Fruit fly (Drosophila melanogaster) whole organism, embryonic: ENCODE results near the gene msps.

Experiments
- CG10543 ChIP-seq: fragments of 200-800 bp; sonication (Bioruptor generic); optimal IDR thresholded peaks from 3 replicates; lab custom pipeline; 2017; ENCODE audit warnings: missing biosample characterization, mild to moderate bottlenecking, missing genetic modification characterization, moderate library complexity
- CG13123 ChIP-seq: fragments of 200-800 bp; sonication (Bioruptor generic); optimal IDR thresholded peaks from 2 replicates; lab custom pipeline; 2016; ENCODE audit warnings: missing biosample characterization, missing genetic modification characterization
- CG14860 ChIP-seq: fragments of 200-800 bp; sonication (Bioruptor generic); IDR thresholded peaks from 3 replicates; pipeline ENCODE4 v1.3.6; 2022; ENCODE audit warnings: missing biosample characterization, missing genetic modification characterization; ENCODE audit not compliant: partially characterized antibody
- CG15601 ChIP-seq: fragments of 200-800 bp; sonication (Bioruptor generic); optimal IDR thresholded peaks from 3 replicates; lab custom pipeline; 2019; ENCODE audit warnings: missing biosample characterization, mild to moderate bottlenecking, missing genetic modification characterization, moderate library complexity
- CG1647 ChIP-seq: fragments of 200-800 bp; sonication (Bioruptor generic); optimal IDR thresholded peaks from 3 replicates; lab custom pipeline; 2016; ENCODE audit warnings: missing biosample characterization, missing genetic modification characterization
- CG16813 ChIP-seq: fragments of 200-800 bp; sonication (Bioruptor generic); IDR thresholded peaks from 3 replicates; pipeline ENCODE4 v1.3.6; 2022; ENCODE audit warnings: missing biosample characterization, missing genetic modification characterization; ENCODE audit not compliant: partially characterized antibody
- CG17385 ChIP-seq: fragments of 200-800 bp; sonication (Bioruptor generic); optimal IDR thresholded peaks from 3 replicates; lab custom pipeline; 2018; ENCODE audit warnings: missing biosample characterization, mild to moderate bottlenecking, missing genetic modification characterization
- CG17802 ChIP-seq: fragments of 200-800 bp; sonication (Bioruptor generic); optimal IDR thresholded peaks from 2 replicates; lab custom pipeline; 2018; ENCODE audit warnings: missing biosample characterization, mild to moderate bottlenecking, missing genetic modification characterization, moderate library complexity
- CG18011 ChIP-seq: fragments of 200-800 bp; sonication (Bioruptor generic); optimal IDR thresholded peaks from 2 replicates; lab custom pipeline; 2017; ENCODE audit warnings: missing biosample characterization, missing genetic modification characterization, mild to moderate bottlenecking, moderate library complexity, missing genotype
- CG4328 ChIP-seq: fragments of 200-800 bp; sonication (Bioruptor generic); optimal IDR thresholded peaks from 3 replicates; lab custom pipeline; 2017; ENCODE audit warnings: missing biosample characterization, missing genetic modification reagents, missing genetic modification characterization
- CG4854 ChIP-seq: fragments of 200-800 bp; sonication (Bioruptor generic); optimal IDR thresholded peaks from 2 replicates; lab custom pipeline; 2016; ENCODE audit warnings: missing biosample characterization, missing genetic modification characterization, inconsistent platforms
- CG6813 ChIP-seq: fragments of 200-800 bp; sonication (Bioruptor generic); optimal IDR thresholded peaks from 2 replicates; lab custom pipeline; 2017; ENCODE audit warnings: missing biosample characterization, missing genetic modification characterization, mild to moderate bottlenecking, moderate library complexity, missing genetic modification reagents
- CG6854 ChIP-seq: fragments of 200-800 bp; sonication (Bioruptor generic); optimal IDR thresholded peaks from 3 replicates; lab custom pipeline; 2017; ENCODE audit warnings: missing biosample characterization, mild to moderate bottlenecking, missing genetic modification characterization
- CG7745 ChIP-seq: fragments of 200-800 bp; sonication (Bioruptor generic); optimal IDR thresholded peaks from 2 replicates; lab custom pipeline; 2018; ENCODE audit warnings: missing biosample characterization, mild to moderate bottlenecking, missing genetic modification characterization, moderate library complexity
- CG9817 ChIP-seq: fragments of 200-800 bp; sonication (Bioruptor generic); optimal IDR thresholded peaks from 2 replicates; lab custom pipeline; 2018; ENCODE audit warnings: missing biosample characterization, mild to moderate bottlenecking, missing genetic modification characterization, moderate library complexity
- CG9932 ChIP-seq: fragments of 200-800 bp; sonication (Bioruptor generic); IDR thresholded peaks from 2 replicates; pipeline ENCODE4 v1.3.6; 2022; ENCODE audit warnings: missing biosample characterization, missing genetic modification characterization
- CrebB ChIP-seq: fragments of 200-800 bp; sonication (Bioruptor generic); optimal IDR thresholded peaks from 3 replicates; lab custom pipeline; 2018; ENCODE audit warnings: missing biosample characterization, mild to moderate bottlenecking, missing genetic modification characterization
- Dll ChIP-seq: fragments of 200-800 bp; sonication (Bioruptor generic); IDR thresholded peaks from 4 replicates; pipeline ENCODE4 v1.3.6; 2022; ENCODE audit warnings: missing biosample characterization, missing genetic modification characterization; ENCODE audit not compliant: partially characterized antibody
- Doc2 ChIP-seq: fragments of 200-800 bp; sonication (Bioruptor generic); IDR thresholded peaks from 2 replicates; pipeline ENCODE4 v1.3.6; 2022; ENCODE audit warnings: missing biosample characterization, missing genetic modification characterization
- Doc3 ChIP-seq: fragments of 200-800 bp; sonication (Bioruptor generic); IDR thresholded peaks from 3 replicates; pipeline ENCODE4 v1.3.6; 2022; ENCODE audit warnings: missing biosample characterization, missing genetic modification characterization; ENCODE audit not compliant: partially characterized antibody
- ERR ChIP-seq: fragments of 200-800 bp; sonication (Bioruptor generic); optimal IDR thresholded peaks from 2 replicates; lab custom pipeline; 2016; ENCODE audit warnings: missing biosample characterization, missing genetic modification characterization
- NK7.1 ChIP-seq: fragments of 200-800 bp; sonication (Bioruptor generic); optimal IDR thresholded peaks from 3 replicates; lab custom pipeline; 2016; ENCODE audit warnings: missing biosample characterization, missing genetic modification characterization
- Nf-YB ChIP-seq: fragments of 200-800 bp; sonication (Bioruptor generic); optimal IDR thresholded peaks from 3 replicates; lab custom pipeline; 2019; ENCODE audit warnings: missing biosample characterization, mild to moderate bottlenecking, missing genetic modification characterization, moderate library complexity
- PHDP ChIP-seq: fragments of 200-800 bp; sonication (Bioruptor generic); optimal IDR thresholded peaks from 3 replicates; lab custom pipeline; 2018; ENCODE audit warnings: missing biosample characterization, mild to moderate bottlenecking, missing genetic modification characterization, moderate library complexity
- Poxn ChIP-seq: fragments of 200-800 bp; sonication (Bioruptor generic); IDR thresholded peaks from 2 replicates; pipeline ENCODE4 v1.3.6; 2022; ENCODE audit warnings: missing biosample characterization, missing genetic modification characterization
- Ptx1 ChIP-seq: fragments of 200-800 bp; sonication (Bioruptor generic); IDR thresholded peaks from 2 replicates; pipeline ENCODE4 v1.3.6; 2022; ENCODE audit warnings: missing biosample characterization, missing genetic modification characterization
- Spps ChIP-seq: fragments of 200-800 bp; sonication (Bioruptor generic); optimal IDR thresholded peaks from 2 replicates; lab custom pipeline; 2018; ENCODE audit warnings: missing biosample characterization, mild to moderate bottlenecking, missing genetic modification characterization
- Trl ChIP-seq, 3 experiments: fragments of >200 bp in 2 of 3; fragments of 200-800 bp in 1 of 3; sonication (Bioruptor generic) in 1 of 3; optimal IDR thresholded peaks; 2 replicates in 1 of 3; 3 replicates in 2 of 3; lab custom pipeline; 2016 to 2017; ENCODE audit warnings: missing biosample characterization in 1 of 3, missing genetic modification characterization in 1 of 3
- ab ChIP-seq: fragments of 200-800 bp; sonication (Bioruptor generic); optimal IDR thresholded peaks from 2 replicates; lab custom pipeline; 2016; ENCODE audit warnings: missing biosample characterization, missing genetic modification characterization
- abd-A ChIP-seq: fragments of 200-800 bp; sonication (Bioruptor generic); optimal IDR thresholded peaks from 3 replicates; lab custom pipeline; 2019; ENCODE audit warnings: missing biosample characterization, mild to moderate bottlenecking, missing genetic modification characterization, moderate library complexity
- ac ChIP-seq: fragments of 200-800 bp; sonication (Bioruptor generic); optimal IDR thresholded peaks from 3 replicates; lab custom pipeline; 2017; ENCODE audit warnings: missing biosample characterization, mild to moderate bottlenecking, missing genetic modification characterization
- croc ChIP-seq: fragments of 200-800 bp; sonication (Bioruptor generic); conservative IDR thresholded peaks from 3 replicates; pipeline ENCODE4 v1.3.6; 2022; ENCODE audit warnings: missing biosample characterization, missing genetic modification characterization
- dpn ChIP-seq, 2 experiments: fragments of 200-800 bp; sonication (Bioruptor generic); optimal IDR thresholded peaks; 3 replicates each; lab custom pipeline; 2016; ENCODE audit warnings: missing biosample characterization in 2 of 2, missing genetic modification characterization in 2 of 2
- eyg ChIP-seq: fragments of 200-800 bp; sonication (Bioruptor generic); optimal IDR thresholded peaks from 3 replicates; lab custom pipeline; 2016; ENCODE audit warnings: missing biosample characterization, missing genetic modification characterization
- ftz-f1 ChIP-seq: fragments of 200-800 bp; sonication (Bioruptor generic); optimal IDR thresholded peaks from 2 replicates; lab custom pipeline; 2016; ENCODE audit warnings: missing biosample characterization, missing genetic modification characterization
- gem ChIP-seq: fragments of 200-800 bp; sonication (Bioruptor generic); optimal IDR thresholded peaks from 2 replicates; lab custom pipeline; 2019; ENCODE audit warnings: missing biosample characterization, mild to moderate bottlenecking, missing genetic modification characterization, moderate library complexity
- grau ChIP-seq: fragments of 200-800 bp; optimal IDR thresholded peaks from 3 replicates; lab custom pipeline; 2019; ENCODE audit warnings: missing biosample characterization, mild to moderate bottlenecking, missing genetic modification characterization, moderate library complexity
- hkb ChIP-seq, 2 experiments: fragments of 200-800 bp in 1 of 2; fragments of >200 bp in 1 of 2; sonication (Bioruptor generic) in 1 of 2; IDR thresholded peaks in 1 of 2; optimal IDR thresholded peaks in 1 of 2; 2 replicates each; pipeline versions ENCODE4 v1.3.6 to Lab custom; 2017 to 2022; ENCODE audit warnings: missing biosample characterization in 1 of 2, missing genetic modification characterization in 1 of 2
- lilli ChIP-seq: fragments of 200-800 bp; sonication (Bioruptor generic); optimal IDR thresholded peaks from 3 replicates; lab custom pipeline; 2016; ENCODE audit warnings: missing biosample characterization, missing genetic modification characterization
- lola ChIP-seq, 3 experiments: fragments of >200 bp in 2 of 3; fragments of 200-800 bp in 1 of 3; sonication (Bioruptor generic) in 1 of 3; optimal IDR thresholded peaks; 2 replicates each; lab custom pipeline; 2017 to 2019; ENCODE audit warnings: missing biosample characterization in 3 of 3, missing genetic modification characterization in 3 of 3, mild to moderate bottlenecking in 1 of 3, moderate library complexity in 1 of 3
- nom ChIP-seq: fragments of 200-800 bp; sonication (Bioruptor generic); optimal IDR thresholded peaks from 2 replicates; lab custom pipeline; 2017; ENCODE audit warnings: missing biosample characterization, missing genetic modification characterization, mild to moderate bottlenecking, moderate library complexity, missing genetic modification reagents
- odd ChIP-seq: fragments of 200-800 bp; sonication (Bioruptor generic); optimal IDR thresholded peaks from 2 replicates; lab custom pipeline; 2017; ENCODE audit warnings: missing biosample characterization, mild to moderate bottlenecking, missing genetic modification characterization
- org-1 ChIP-seq: fragments of 200-800 bp; sonication (Bioruptor generic); optimal IDR thresholded peaks from 2 replicates; lab custom pipeline; 2017; ENCODE audit warnings: missing biosample characterization, missing genetic modification characterization
- run ChIP-seq: fragments of 200-800 bp; sonication (Bioruptor generic); optimal IDR thresholded peaks from 3 replicates; lab custom pipeline; 2018; ENCODE audit warnings: missing biosample characterization, mild to moderate bottlenecking, missing genetic modification characterization
- schlank ChIP-seq: fragments of 200-800 bp; sonication (Bioruptor generic); optimal IDR thresholded peaks from 2 replicates; lab custom pipeline; 2018; ENCODE audit warnings: missing biosample characterization, mild to moderate bottlenecking, missing genetic modification characterization
- sug ChIP-seq: fragments of 200-800 bp; optimal IDR thresholded peaks from 2 replicates; lab custom pipeline; 2019; ENCODE audit warnings: missing biosample characterization, mild to moderate bottlenecking, missing genetic modification characterization, moderate library complexity
- tio ChIP-seq: fragments of 200-800 bp; sonication (Bioruptor generic); optimal IDR thresholded peaks from 2 replicates; lab custom pipeline; 2017; ENCODE audit warnings: missing biosample characterization, missing genetic modification characterization, inconsistent platforms
- ttk ChIP-seq: fragments of 200-800 bp; sonication (Bioruptor generic); IDR thresholded peaks from 2 replicates; pipeline ENCODE4 v2.1.2; 2022; ENCODE audit warnings: missing biosample characterization, missing genetic modification characterization
- yki ChIP-seq: fragments of >200 bp; optimal IDR thresholded peaks from 3 replicates; lab custom pipeline; 2018
- zfh2 ChIP-seq: fragments of 200-800 bp; sonication (Bioruptor generic); optimal IDR thresholded peaks from 2 replicates; lab custom pipeline; 2016; ENCODE audit warnings: missing biosample characterization, missing genetic modification characterization

msps gene

DNA sequence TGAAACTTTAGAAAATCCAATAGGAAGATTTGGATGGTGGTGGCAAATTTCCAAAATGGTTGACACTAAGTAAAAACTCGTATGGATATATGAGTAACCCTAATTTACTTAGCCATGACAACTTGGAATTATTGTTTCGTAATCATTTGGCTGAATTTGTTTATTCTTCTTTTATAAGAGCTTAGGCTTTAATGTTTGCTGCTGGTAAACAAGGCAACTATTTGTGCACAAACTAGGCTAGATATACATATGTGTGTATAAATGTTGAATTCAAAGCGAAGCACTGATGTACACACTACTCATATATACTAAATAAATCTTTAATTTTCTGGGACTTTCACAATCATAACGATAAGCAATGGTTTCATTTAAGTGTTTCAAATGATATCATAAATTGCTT lies 44.7 kb upstream of the msps start (continued):
- TF ChIP-seq CG9817 (tag; lab: Kevin White, UChicago): peak; percentile 33
- TF ChIP-seq CG14860 (GFP tag; lab: Robert Waterston, UW): no peak
- no peak for TF ChIP-seq CG6854 (GFP tag; lab: Kevin White, UChicago)
- peak; percentile 75 for TF ChIP-seq CG15601 (tag; lab: Kevin White, UChicago)
- TF ChIP-seq CG17385 (GFP tag; lab: Kevin White, UChicago): peak; percentile 51
- TF ChIP-seq hkb (optimal IDR thresholded peaks at IDR 0.05; lab: Kevin White, UChicago): no peak
- TF ChIP-seq hkb (GFP tag; IDR thresholded peaks at IDR 0.05; lab: Robert Waterston, UW): no peak
- TF ChIP-seq Trl (optimal IDR thresholded peaks at IDR 0.05; lab: Kevin White, UChicago): no peak
- TF ChIP-seq Trl (GFP tag; optimal IDR thresholded peaks at IDR 0.05; lab: Kevin White, UChicago): peak; percentile 20
- peak; percentile 63 for TF ChIP-seq PHDP (tag; lab: Kevin White, UChicago)
- peak; percentile 42 for TF ChIP-seq org-1 (GFP tag; lab: Kevin White, UChicago)
- no peak for TF ChIP-seq eyg (GFP tag; lab: Kevin White, UChicago)
- TF ChIP-seq sug (tag; lab: Kevin White, UChicago): no peak
- peak; percentile 60 for TF ChIP-seq gem
- no peak for TF ChIP-seq CG13123 (GFP tag; lab: Kevin White, UChicago)
- TF ChIP-seq CG17802 (tag; lab: Kevin White, UChicago): no peak
- TF ChIP-seq NK7.1: no peak
- peak; percentile 70 for TF ChIP-seq CG6813 (GFP tag; lab: Kevin White, UChicago)
- peak; percentile 62 for TF ChIP-seq CG4328 (GFP tag; lab: Kevin White, UChicago)
- peak; percentile 64 for TF ChIP-seq CrebB (tag; lab: Kevin White, UChicago)
- no peak for TF ChIP-seq Ptx1 (GFP tag; lab: Robert Waterston, UW)
- TF ChIP-seq CG4854 (GFP tag; lab: Kevin White, UChicago): peak; percentile 28
- TF ChIP-seq CG9932 (GFP tag; lab: Robert Waterston, UW): no peak
- TF ChIP-seq schlank (tag; lab: Kevin White, UChicago): peak; percentile 44
- no peak for TF ChIP-seq Poxn (GFP tag; lab: Robert Waterston, UW)
- no peak for TF ChIP-seq Doc3
- TF ChIP-seq lilli (GFP tag; lab: Kevin White, UChicago): peak; percentile 3
- TF ChIP-seq Dll: no peak
- TF ChIP-seq Nf-YB (GFP tag; lab: Kevin White, UChicago): peak; percentile 42
- TF ChIP-seq ftz-f1 (GFP tag; lab: Kevin White, UChicago): no peak
- TF ChIP-seq nom (GFP tag; lab: Kevin White, UChicago): no peak
- TF ChIP-seq CG16813 (GFP tag; lab: Robert Waterston, UW): no peak
- no peak for TF ChIP-seq tio (GFP tag; lab: Kevin White, UChicago)
- TF ChIP-seq run: no peak
- TF ChIP-seq CG1647 (GFP tag; lab: Kevin White, UChicago): no peak
- TF ChIP-seq yki: no peak
- TF ChIP-seq croc (GFP tag; lab: Robert Waterston, UW): no peak
- no peak for TF ChIP-seq Spps (tag; lab: Kevin White, UChicago)
- TF ChIP-seq CG7745 (tag; lab: Kevin White, UChicago): no peak
- TF ChIP-seq abd-A: no peak
- TF ChIP-seq CG10543 (GFP tag; lab: Kevin White, UChicago): peak; percentile 1
- TF ChIP-seq CG18011: no peak
- TF ChIP-seq ab (GFP tag; lab: Kevin White, UChicago): no peak
- no peak for TF ChIP-seq zfh2 (GFP tag; lab: Kevin White, UChicago)
- TF ChIP-seq ac (GFP tag; lab: Kevin White, UChicago): peak; percentile 8
- TF ChIP-seq lola (GFP tag; optimal IDR thresholded peaks at IDR 0.05; lab: Kevin White, UChicago): no peak
- TF ChIP-seq grau (tag; lab: Kevin White, UChicago): peak; percentile 22
- no peak for TF ChIP-seq dpn (GFP tag; optimal IDR thresholded peaks at IDR 0.05; lab: Kevin White, UChicago)
- no peak for TF ChIP-seq ERR (GFP tag; lab: Kevin White, UChicago)
- no peak for TF ChIP-seq Doc2 (GFP tag; lab: Robert Waterston, UW)
- TF ChIP-seq odd: peak; percentile 58
- no peak for TF ChIP-seq ttk (GFP tag; lab: Robert Waterston, UW)
